Fruit fly (Drosophila melanogaster) whole organism, embryonic: ENCODE results near the gene mRpL24.

Experiments
- Atf3 ChIP-seq: fragments of 200-800 bp; sonication (Bioruptor generic); optimal IDR thresholded peaks from 3 replicates; lab custom pipeline; 2016; ENCODE audit warnings: missing biosample characterization, missing genetic modification characterization
- Atf6 ChIP-seq: fragments of 200-800 bp; sonication (Bioruptor generic); IDR thresholded peaks from 2 replicates; pipeline ENCODE4 v1.3.6; 2022; ENCODE audit warnings: missing biosample characterization, missing genetic modification characterization
- Blimp-1 ChIP-seq: fragments of 200-800 bp; sonication (Bioruptor generic); optimal IDR thresholded peaks from 3 replicates; lab custom pipeline; 2018; ENCODE audit warnings: missing biosample characterization, missing genetic modification characterization, mild to moderate bottlenecking, moderate library complexity, missing genetic modification reagents
- C15 ChIP-seq: fragments of 200-800 bp; sonication (Bioruptor generic); IDR thresholded peaks from 3 replicates; pipeline ENCODE4 v1.3.6; 2022; ENCODE audit warnings: missing biosample characterization, missing genetic modification characterization
- CG10654 ChIP-seq: fragments of 200-800 bp; sonication (Bioruptor generic); optimal IDR thresholded peaks from 2 replicates; lab custom pipeline; 2016; ENCODE audit warnings: missing biosample characterization, missing genetic modification characterization
- CG10959 ChIP-seq: fragments of 200-800 bp; sonication (Bioruptor generic); IDR thresholded peaks from 2 replicates; pipeline ENCODE4 v1.3.6; 2022; ENCODE audit warnings: missing biosample characterization, missing genetic modification characterization
- CG12236 ChIP-seq: fragments of 200-800 bp; sonication (Bioruptor generic); optimal IDR thresholded peaks from 2 replicates; lab custom pipeline; 2016; ENCODE audit warnings: missing biosample characterization, missing genetic modification characterization
- CG12942 ChIP-seq: fragments of 200-800 bp; sonication (Bioruptor generic); optimal IDR thresholded peaks from 3 replicates; lab custom pipeline; 2016; ENCODE audit warnings: missing biosample characterization, missing genetic modification characterization
- CG13287 ChIP-seq: fragments of 200-800 bp; sonication (Bioruptor generic); IDR thresholded peaks from 2 replicates; pipeline ENCODE4 v1.3.6; 2022; ENCODE audit warnings: missing biosample characterization, missing genetic modification characterization; ENCODE audit not compliant: partially characterized antibody
- CG18764 ChIP-seq: fragments of 200-800 bp; sonication (Bioruptor generic); optimal IDR thresholded peaks from 3 replicates; lab custom pipeline; 2016; ENCODE audit warnings: missing biosample characterization, missing genetic modification characterization
- CG31388 ChIP-seq: fragments of 200-800 bp; sonication (Bioruptor generic); optimal IDR thresholded peaks from 2 replicates; lab custom pipeline; 2016; ENCODE audit warnings: missing biosample characterization, missing genetic modification characterization
- CG31441 ChIP-seq: fragments of 200-800 bp; sonication (Bioruptor generic); IDR thresholded peaks from 2 replicates; pipeline ENCODE4 v1.3.6; 2022; ENCODE audit warnings: missing biosample characterization, missing genetic modification characterization
- CG3281 ChIP-seq: fragments of 200-800 bp; sonication (Bioruptor generic); optimal IDR thresholded peaks from 3 replicates; lab custom pipeline; 2017; ENCODE audit warnings: missing biosample characterization, mild to moderate bottlenecking, missing genetic modification characterization
- CG42726 ChIP-seq: fragments of 200-800 bp; sonication (Bioruptor generic); IDR thresholded peaks from 2 replicates; pipeline ENCODE4 v1.3.6; 2022; ENCODE audit warnings: missing biosample characterization, missing genetic modification characterization; ENCODE audit not compliant: partially characterized antibody
- CG6175 ChIP-seq: fragments of 200-800 bp; sonication (Bioruptor generic); IDR thresholded peaks from 3 replicates; pipeline ENCODE4 v1.3.6; 2022; ENCODE audit warnings: missing biosample characterization, missing genetic modification characterization
- CG6689 ChIP-seq: fragments of 200-800 bp; sonication (Bioruptor generic); IDR thresholded peaks from 2 replicates; pipeline ENCODE4 v1.3.6; 2022; ENCODE audit warnings: missing biosample characterization, missing genetic modification characterization
- CG7372 ChIP-seq: fragments of 200-800 bp; sonication (Bioruptor generic); IDR thresholded peaks from 2 replicates; pipeline ENCODE4 v1.3.6; 2022; ENCODE audit warnings: missing biosample characterization, missing genetic modification characterization
- CG9215 ChIP-seq: fragments of 200-800 bp; sonication (Bioruptor generic); IDR thresholded peaks from 2 replicates; pipeline ENCODE4 v1.3.6; 2022; ENCODE audit warnings: missing biosample characterization, missing genetic modification characterization
- CG9932 ChIP-seq: fragments of 200-800 bp; sonication (Bioruptor generic); IDR thresholded peaks from 2 replicates; pipeline ENCODE4 v1.3.6; 2022; ENCODE audit warnings: missing biosample characterization, missing genetic modification characterization
- CkIIα-i1 ChIP-seq: fragments of 200-800 bp; sonication (Bioruptor generic); IDR thresholded peaks from 2 replicates; pipeline ENCODE4 v1.3.6; 2022; ENCODE audit warnings: missing biosample characterization, missing genetic modification characterization
- CrebB ChIP-seq: fragments of 200-800 bp; sonication (Bioruptor generic); optimal IDR thresholded peaks from 3 replicates; lab custom pipeline; 2018; ENCODE audit warnings: missing biosample characterization, mild to moderate bottlenecking, missing genetic modification characterization
- Deaf1 ChIP-seq: fragments of 200-800 bp; optimal IDR thresholded peaks from 3 replicates; lab custom pipeline; 2019; ENCODE audit warnings: missing biosample characterization, mild to moderate bottlenecking, missing genetic modification characterization, moderate library complexity
- Dek ChIP-seq: fragments of 200-800 bp; sonication (Bioruptor generic); optimal IDR thresholded peaks from 3 replicates; lab custom pipeline; 2019; ENCODE audit warnings: missing biosample characterization, mild to moderate bottlenecking, missing genetic modification characterization, moderate library complexity
- Dll ChIP-seq: fragments of 200-800 bp; sonication (Bioruptor generic); IDR thresholded peaks from 4 replicates; pipeline ENCODE4 v1.3.6; 2022; ENCODE audit warnings: missing biosample characterization, missing genetic modification characterization; ENCODE audit not compliant: partially characterized antibody
- Fer3 ChIP-seq: fragments of 200-800 bp; sonication (Bioruptor generic); optimal IDR thresholded peaks from 2 replicates; lab custom pipeline; 2018; ENCODE audit warnings: missing biosample characterization, mild to moderate bottlenecking, missing genetic modification characterization, moderate library complexity
- Hmx ChIP-seq: fragments of 200-800 bp; sonication (Bioruptor generic); optimal IDR thresholded peaks from 2 replicates; lab custom pipeline; 2016; ENCODE audit warnings: missing biosample characterization, missing genetic modification characterization
- Kr ChIP-seq: fragments of 200-800 bp; sonication (Bioruptor generic); optimal IDR thresholded peaks from 2 replicates; lab custom pipeline; 2017; ENCODE audit warnings: missing biosample characterization, mild to moderate bottlenecking, missing genetic modification characterization
- Oaz ChIP-seq: fragments of 200-800 bp; sonication (Bioruptor generic); IDR thresholded peaks from 2 replicates; pipeline ENCODE4 v1.3.6; 2022; ENCODE audit warnings: missing biosample characterization, missing genetic modification characterization
- Scr ChIP-seq: fragments of 200-800 bp; sonication (Bioruptor generic); IDR thresholded peaks from 2 replicates; pipeline ENCODE4 v1.3.6; 2022; ENCODE audit warnings: missing biosample characterization, missing genetic modification characterization; ENCODE audit not compliant: partially characterized antibody
- Sox100B ChIP-seq: fragments of 200-800 bp; sonication (Bioruptor generic); optimal IDR thresholded peaks from 3 replicates; lab custom pipeline; 2018; ENCODE audit warnings: missing biosample characterization, mild to moderate bottlenecking, missing genetic modification characterization
- TFAM ChIP-seq: fragments of 200-800 bp; sonication (Bioruptor generic); optimal IDR thresholded peaks from 2 replicates; lab custom pipeline; 2017; ENCODE audit warnings: missing biosample characterization, missing genetic modification characterization, inconsistent platforms
- Taf1 ChIP-seq: fragments of 200-800 bp; sonication (Bioruptor generic); IDR thresholded peaks from 2 replicates; pipeline ENCODE4 v1.3.6; 2022; ENCODE audit warnings: missing biosample characterization, missing genetic modification characterization
- Xrp1 ChIP-seq: fragments of 200-800 bp; sonication (Bioruptor generic); IDR thresholded peaks from 2 replicates; pipeline ENCODE4 v1.3.6; 2022; ENCODE audit warnings: missing biosample characterization, missing genetic modification characterization
- ato ChIP-seq: fragments of 200-800 bp; sonication (Bioruptor generic); IDR thresholded peaks from 2 replicates; pipeline ENCODE4 v1.3.6; 2022; ENCODE audit warnings: missing biosample characterization, missing genetic modification characterization; ENCODE audit not compliant: partially characterized antibody
- bsh ChIP-seq, 2 experiments: fragments of 200-800 bp; sonication (Bioruptor generic); optimal IDR thresholded peaks; 2 replicates each; lab custom pipeline; 2017 to 2018; ENCODE audit warnings: mild to moderate bottlenecking in 2 of 2, missing biosample characterization in 2 of 2, missing genetic modification characterization in 2 of 2, moderate library complexity in 1 of 2
- chinmo ChIP-seq: fragments of 200-800 bp; sonication (Bioruptor generic); IDR thresholded peaks from 4 replicates; pipeline ENCODE4 v1.3.6; 2022; ENCODE audit warnings: missing biosample characterization, missing genetic modification characterization; ENCODE audit not compliant: partially characterized antibody
- ems ChIP-seq: fragments of 200-800 bp; sonication (Bioruptor generic); optimal IDR thresholded peaks from 3 replicates; lab custom pipeline; 2016; ENCODE audit warnings: missing biosample characterization, missing genetic modification characterization
- fd96Cb ChIP-seq: fragments of 200-800 bp; sonication (Bioruptor generic); optimal IDR thresholded peaks from 2 replicates; lab custom pipeline; 2018; ENCODE audit warnings: missing biosample characterization, mild to moderate bottlenecking, missing genetic modification characterization, moderate library complexity
- grau ChIP-seq: fragments of 200-800 bp; optimal IDR thresholded peaks from 3 replicates; lab custom pipeline; 2019; ENCODE audit warnings: missing biosample characterization, mild to moderate bottlenecking, missing genetic modification characterization, moderate library complexity
- kay ChIP-seq: fragments of 200-800 bp; sonication (Bioruptor generic); optimal IDR thresholded peaks from 2 replicates; lab custom pipeline; 2016; ENCODE audit warnings: missing biosample characterization, missing genetic modification characterization
- knrl ChIP-seq: fragments of 200-800 bp; sonication (Bioruptor generic); IDR thresholded peaks from 3 replicates; pipeline ENCODE4 v1.3.6; 2022; ENCODE audit warnings: missing biosample characterization, missing genetic modification characterization; ENCODE audit not compliant: partially characterized antibody
- maf-S ChIP-seq: fragments of 200-800 bp; sonication (Bioruptor generic); optimal IDR thresholded peaks from 2 replicates; lab custom pipeline; 2016; ENCODE audit warnings: missing biosample characterization, missing genetic modification characterization
- nerfin-1 ChIP-seq: fragments of 200-800 bp; sonication (Bioruptor generic); optimal IDR thresholded peaks from 3 replicates; lab custom pipeline; 2019; ENCODE audit warnings: missing biosample characterization, mild to moderate bottlenecking, missing genetic modification characterization, moderate library complexity
- nmo ChIP-seq: fragments of 200-800 bp; sonication (Bioruptor generic); optimal IDR thresholded peaks from 2 replicates; lab custom pipeline; 2018; ENCODE audit warnings: missing biosample characterization, mild to moderate bottlenecking, missing genetic modification characterization, moderate library complexity
- row ChIP-seq: fragments of 200-800 bp; sonication (Bioruptor generic); IDR thresholded peaks from 3 replicates; pipeline ENCODE4 v1.3.6; 2022; ENCODE audit warnings: missing biosample characterization, missing genetic modification characterization
- sd ChIP-seq: fragments of 200-800 bp; sonication (Bioruptor generic); optimal IDR thresholded peaks from 3 replicates; lab custom pipeline; 2018; ENCODE audit warnings: missing biosample characterization, mild to moderate bottlenecking, missing genetic modification characterization, moderate library complexity
- sima ChIP-seq: fragments of 200-800 bp; sonication (Bioruptor generic); optimal IDR thresholded peaks from 2 replicates; lab custom pipeline; 2016; ENCODE audit warnings: missing biosample characterization, missing genetic modification characterization
- ttk ChIP-seq: fragments of 200-800 bp; sonication (Bioruptor generic); IDR thresholded peaks from 2 replicates; pipeline ENCODE4 v2.1.2; 2022; ENCODE audit warnings: missing biosample characterization, missing genetic modification characterization
- unpg ChIP-seq: fragments of 200-800 bp; sonication (Bioruptor generic); optimal IDR thresholded peaks from 3 replicates; lab custom pipeline; 2018; ENCODE audit warnings: missing biosample characterization, mild to moderate bottlenecking, missing genetic modification characterization, moderate library complexity

The mRpL24 gene

DNA sequence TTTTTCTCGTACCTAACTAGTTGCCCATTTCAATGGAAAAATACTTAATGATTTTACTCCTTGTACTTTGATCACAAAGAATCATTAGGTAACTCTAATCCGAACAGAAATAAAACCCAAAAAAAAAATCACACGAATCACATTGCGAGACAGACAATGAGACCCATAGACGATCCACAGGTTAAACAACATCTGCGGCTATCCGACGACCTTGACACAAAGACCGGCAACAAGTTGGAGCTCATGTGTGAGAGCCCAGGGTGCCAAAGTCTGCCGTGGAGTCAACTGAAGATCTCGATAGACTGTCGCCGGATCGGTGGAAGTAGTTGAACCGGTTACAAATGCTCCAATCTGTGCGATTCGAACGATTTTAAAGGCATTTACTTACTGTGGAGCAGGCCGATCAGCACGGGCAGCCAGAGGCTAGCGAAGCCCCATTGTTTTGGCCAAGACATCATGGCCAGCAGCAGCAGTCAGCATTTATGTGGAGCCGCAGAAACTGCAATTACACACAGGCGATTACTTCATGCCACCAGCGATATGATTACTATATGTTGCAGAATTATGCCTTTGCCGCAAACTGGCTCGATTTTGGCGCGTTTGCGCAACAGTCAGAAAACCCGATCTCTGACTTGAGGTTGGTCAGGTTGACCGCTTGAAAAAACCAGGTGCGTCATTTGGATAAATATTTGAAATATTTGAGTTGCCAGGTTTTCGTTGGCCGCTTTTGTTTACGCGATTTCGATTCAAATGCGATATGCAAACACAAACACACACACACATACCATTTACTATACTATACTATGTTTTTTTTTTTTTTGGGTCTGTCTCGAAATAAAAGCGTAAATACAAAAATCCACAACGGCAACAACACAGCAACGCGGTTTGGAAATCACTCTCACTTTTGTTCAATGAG, 39.5 kb downstream of the mRpL24 start:
- TF ChIP-seq Blimp-1 (GFP tag; lab: Kevin White, UChicago) (peak; percentile 34), Sox100B (GFP tag; lab: Kevin White, UChicago) (no peak), nmo (GFP tag; lab: Kevin White, UChicago) (no peak), CG10959 (GFP tag; lab: Robert Waterston, UW) (no peak), fd96Cb (no peak), Deaf1 (tag; lab: Kevin White, UChicago) (no peak), Xrp1 (GFP tag; lab: Robert Waterston, UW) (no peak), CG9932 (GFP tag; lab: Robert Waterston, UW) (no peak), CkIIα-i1 (GFP tag; lab: Robert Waterston, UW) (no peak), ems (GFP tag; lab: Kevin White, UChicago) (no peak), Dek (tag; lab: Kevin White, UChicago) (no peak), Dll (no peak), TFAM (GFP tag; lab: Kevin White, UChicago) (no peak), CG3281 (no peak), row (no peak), Oaz (no peak), Atf3 (GFP tag; lab: Kevin White, UChicago) (no peak), Hmx (GFP tag; lab: Kevin White, UChicago) (no peak), Fer3 (no peak), kay (GFP tag; lab: Kevin White, UChicago) (no peak), sd (peak; percentile 98), CrebB (no peak), CG31388 (GFP tag; lab: Kevin White, UChicago) (no peak), ato (GFP tag; lab: Robert Waterston, UW) (no peak), ttk (GFP tag; lab: Robert Waterston, UW) (no peak), Atf6 (peak; percentile 41; the same call in 1 of the 2 replicates), nerfin-1 (no peak), chinmo (GFP tag; lab: Robert Waterston, UW) (peak; percentile 72; the same call in 2 of the 4 replicates), knrl (GFP tag; lab: Robert Waterston, UW) (no peak), CG13287 (GFP tag; lab: Robert Waterston, UW) (no peak), Scr (GFP tag; lab: Robert Waterston, UW) (no peak), CG18764 (GFP tag; lab: Kevin White, UChicago) (no peak), unpg (GFP tag; lab: Kevin White, UChicago) (no peak), CG6175 (0 out of 3 replicates have a peak, but pooled peaks have one; percentile 24), CG6689 (GFP tag; lab: Robert Waterston, UW) (no peak), Kr (GFP tag; lab: Kevin White, UChicago) (no peak), bsh (GFP tag; optimal IDR thresholded peaks at IDR 0.05; lab: Kevin White, UChicago) (no peak), CG9215 (no peak), CG42726 (GFP tag; lab: Robert Waterston, UW) (0 out of 2 replicates have a peak, but pooled peaks have one; percentile 42), CG10654 (GFP tag; lab: Kevin White, UChicago) (no peak), grau (tag; lab: Kevin White, UChicago) (no peak), CG7372 (no peak), C15 (GFP tag; lab: Robert Waterston, UW) (no peak), CG31441 (no peak), sima (GFP tag; lab: Kevin White, UChicago) (no peak), CG12942 (GFP tag; lab: Kevin White, UChicago) (no peak), maf-S (GFP tag; lab: Kevin White, UChicago) (no peak), Taf1 (GFP tag; lab: Robert Waterston, UW) (no peak), CG12236 (GFP tag; lab: Kevin White, UChicago) (no peak)
